Worm (Caenorhabditis elegans) whole organism, midembryonic: Measurements from ENCODE around the gene C05D11.13.

Source experiments
- T22C8.4 ChIP-seq: fragments of 200-800 bp; sonication (Bioruptor generic); IDR thresholded peaks from 2 replicates; pipeline ENCODE4 v1.3.6; 2022; ENCODE audit warnings: missing genetic modification characterization, missing compliant biosample characterization
- cog-1 ChIP-seq: sonication (generic microtip); optimal IDR thresholded peaks from 2 replicates; lab custom pipeline; 2016; ENCODE audit warnings: missing genetic modification characterization, missing compliant biosample characterization
- flt-1 ChIP-seq: fragments of 200-800 bp; sonication (Bioruptor generic); IDR thresholded peaks from 2 replicates; pipeline ENCODE4 v1.3.6; 2022; ENCODE audit warnings: missing genetic modification characterization, missing compliant biosample characterization
- klf-2 ChIP-seq: fragments of 200-800 bp; sonication (Bioruptor generic); conservative IDR thresholded peaks from 2 replicates; pipeline ENCODE4 v1.3.6; 2022; ENCODE audit warnings: missing genetic modification reagents, missing genetic modification characterization, missing compliant biosample characterization
- med-1 ChIP-seq: sonication (generic microtip); optimal IDR thresholded peaks from 2 replicates; lab custom pipeline; 2017; ENCODE audit warnings: missing genetic modification characterization, mild to moderate bottlenecking, missing compliant biosample characterization, antibody characterized with exemption, missing genetic modification reagents; ENCODE audit not compliant: insufficient read depth
- ref-1 ChIP-seq: fragments of 200-800 bp; sonication (Bioruptor generic); conservative IDR thresholded peaks from 2 replicates; pipeline ENCODE4 v1.3.6; 2022; ENCODE audit warnings: missing genetic modification reagents, missing genetic modification characterization, missing compliant biosample characterization
- tab-1 ChIP-seq: fragments of 200-800 bp; sonication (Bioruptor generic); IDR thresholded peaks from 2 replicates; pipeline ENCODE4 v1.3.6; 2022; ENCODE audit warnings: missing genetic modification characterization, missing compliant biosample characterization
- ztf-23 ChIP-seq: fragments of 200-800 bp; sonication (Bioruptor generic); IDR thresholded peaks from 2 replicates; pipeline ENCODE4 v1.3.6; 2022; ENCODE audit warnings: missing genetic modification reagents, missing genetic modification characterization, missing compliant biosample characterization
- ztf-29 ChIP-seq: fragments of 200-800 bp; sonication (Bioruptor generic); IDR thresholded peaks from 2 replicates; pipeline ENCODE4 v1.3.6; 2022; ENCODE audit warnings: missing genetic modification reagents, missing genetic modification characterization, missing compliant biosample characterization

The C05D11.13 gene

ce11 chrIII:6450596-6450995 is 6.2 kb upstream of the C05D11.13 start, which contains the start of gene T26A5.6:
T26A5.6 (minus strand) TSS chrIII:6450696.
- TF ChIP-seq ztf-29 (GFP tag; lab: Robert Waterston, UW) = no peak
- no peak for TF ChIP-seq T22C8.4
- TF ChIP-seq med-1 (GFP tag; lab: Kevin White, UChicago) = no peak
- no peak for TF ChIP-seq klf-2 (GFP tag; lab: Robert Waterston, UW)
- TF ChIP-seq flt-1 (GFP tag; lab: Robert Waterston, UW) = no peak
- TF ChIP-seq ztf-23 (GFP tag; lab: Robert Waterston, UW) = no peak
- TF ChIP-seq cog-1 (tag; lab: Kevin White, UChicago) = no peak
- no peak for TF ChIP-seq tab-1
- TF ChIP-seq ref-1 (GFP tag; lab: Robert Waterston, UW) = no peak

- TF ChIP-seq ztf-23 (GFP tag; lab: Robert Waterston, UW) (no peak), flt-1 (GFP tag; lab: Robert Waterston, UW) (no peak), T22C8.4 (no peak), ref-1 (GFP tag; lab: Robert Waterston, UW) (no peak), ztf-29 (GFP tag; lab: Robert Waterston, UW) (no peak), tab-1 (no peak), med-1 (GFP tag; lab: Kevin White, UChicago) (no peak), cog-1 (tag; lab: Kevin White, UChicago) (no peak), klf-2 (GFP tag; lab: Robert Waterston, UW) (no peak)
Observed at ce11 chrIII:6449854-6450253, 5.5 kb upstream of the C05D11.13 start.

DNA sequence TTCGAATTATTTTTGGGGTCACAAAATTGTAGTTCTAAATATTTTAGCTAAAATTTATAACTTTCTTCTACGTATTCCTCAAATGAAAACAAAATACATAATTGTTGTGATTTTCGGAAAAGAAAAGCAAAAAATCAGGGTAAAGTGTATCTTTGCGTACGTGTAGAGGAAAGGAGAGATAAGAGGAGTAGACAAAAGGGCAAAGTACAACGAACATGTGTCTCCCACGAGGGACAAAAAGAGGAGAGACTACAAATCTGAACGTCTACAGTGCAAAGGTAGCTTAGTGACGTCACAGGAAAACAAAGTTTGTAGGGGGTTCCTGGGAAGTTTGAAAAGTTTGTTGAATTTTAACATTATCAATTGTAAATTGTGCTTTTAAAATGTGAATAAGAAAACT is 3.1 kb upstream of the C05D11.13 start:
- TF ChIP-seq flt-1 (GFP tag; lab: Robert Waterston, UW) (no peak), ztf-23 (GFP tag; lab: Robert Waterston, UW) (0 out of 2 replicates have a peak, but pooled peaks have one; percentile 13)

ce11 chrIII:6446807-6447206 is 2.4 kb upstream of the C05D11.13 start, which contains the start of gene let-721:
let-721 (minus strand) TSS chrIII:6446907.
- TF ChIP-seq T22C8.4 = no peak
- TF ChIP-seq ztf-29 (GFP tag; lab: Robert Waterston, UW) = no peak
- no peak for TF ChIP-seq flt-1 (GFP tag; lab: Robert Waterston, UW)
- TF ChIP-seq cog-1 (tag; lab: Kevin White, UChicago) = no peak
- TF ChIP-seq ztf-23 (GFP tag; lab: Robert Waterston, UW) = no peak
- no peak for TF ChIP-seq ref-1 (GFP tag; lab: Robert Waterston, UW)
- TF ChIP-seq klf-2 (GFP tag; lab: Robert Waterston, UW) = no peak
- no peak for TF ChIP-seq med-1 (GFP tag; lab: Kevin White, UChicago)
- no peak for TF ChIP-seq tab-1

ce11 chrIII:6442305-6443125 is 1.9 kb downstream of the C05D11.13 start, which contains the start of gene mel-32:
mel-32 (minus strand) TSS chrIII:6443000.
- TF ChIP-seq flt-1 (GFP tag; lab: Robert Waterston, UW) = no peak
- TF ChIP-seq ztf-23 (GFP tag; lab: Robert Waterston, UW) = no peak
- no peak for TF ChIP-seq klf-2 (GFP tag; lab: Robert Waterston, UW)
- TF ChIP-seq ztf-29 (GFP tag; lab: Robert Waterston, UW) = no peak
- no peak for TF ChIP-seq med-1 (GFP tag; lab: Kevin White, UChicago)
- TF ChIP-seq cog-1 (tag; lab: Kevin White, UChicago) = no peak
- TF ChIP-seq ref-1 (GFP tag; lab: Robert Waterston, UW) = no peak
- no peak for TF ChIP-seq T22C8.4
- TF ChIP-seq tab-1 = no peak

ce11 chrIII:6439854-6440253 is 4.5 kb downstream of the C05D11.13 start:
- no peak for TF ChIP-seq klf-2 (GFP tag; lab: Robert Waterston, UW)
- no peak for TF ChIP-seq cog-1 (tag; lab: Kevin White, UChicago)
- TF ChIP-seq med-1 (GFP tag; lab: Kevin White, UChicago) = no peak

- no peak for TF ChIP-seq T22C8.4
- TF ChIP-seq flt-1 (GFP tag; lab: Robert Waterston, UW) = no peak
- TF ChIP-seq ztf-23 (GFP tag; lab: Robert Waterston, UW) = no peak
- no peak for TF ChIP-seq med-1 (GFP tag; lab: Kevin White, UChicago)
- no peak for TF ChIP-seq ref-1 (GFP tag; lab: Robert Waterston, UW)
- no peak for TF ChIP-seq tab-1
- no peak for TF ChIP-seq cog-1 (tag; lab: Kevin White, UChicago)
- TF ChIP-seq ztf-29 (GFP tag; lab: Robert Waterston, UW) = no peak
- no peak for TF ChIP-seq klf-2 (GFP tag; lab: Robert Waterston, UW)
Observed at ce11 chrIII:6436308-6436707, 8.1 kb downstream of the C05D11.13 start, which contains the start of gene C05D11.1. C05D11.1 (plus strand) TSS chrIII:6436608.

ce11 chrIII:6432939-6433338 is 11.4 kb downstream of the C05D11.13 start, which contains the start of gene vps-16:
vps-16 (plus strand) TSS chrIII:6433239.
- TF ChIP-seq ztf-23 (GFP tag; lab: Robert Waterston, UW) (no peak), klf-2 (GFP tag; lab: Robert Waterston, UW) (no peak), cog-1 (tag; lab: Kevin White, UChicago) (no peak), tab-1 (no peak)

ce11 chrIII:6431766-6432228 is 12.6 kb downstream of the C05D11.13 start, which contains the start of the genes mrps-17 and txdc-9:
mrps-17 (minus strand) TSS chrIII:6431798.
txdc-9 (plus strand) TSS chrIII:6432178.
- TF ChIP-seq cog-1 (tag; lab: Kevin White, UChicago) = no peak
- no peak for TF ChIP-seq med-1 (GFP tag; lab: Kevin White, UChicago)
- no peak for TF ChIP-seq ztf-29 (GFP tag; lab: Robert Waterston, UW)
- peak; percentile 68; the same call in 1 of the 2 replicates for TF ChIP-seq flt-1 (GFP tag; lab: Robert Waterston, UW)
- TF ChIP-seq ref-1 (GFP tag; lab: Robert Waterston, UW) = no peak
- TF ChIP-seq T22C8.4 = no peak
- no peak for TF ChIP-seq ztf-23 (GFP tag; lab: Robert Waterston, UW)
